Fruit fly (Drosophila melanogaster) whole organism, embryonic: Measurements from ENCODE around the gene Tim17a2.

ENCODE experiments used
- Ada2b ChIP-seq: fragments of 200-800 bp; sonication (Bioruptor generic); IDR thresholded peaks from 2 replicates; pipeline ENCODE4 v1.3.6; 2022; ENCODE audit warnings: missing biosample characterization, missing genetic modification characterization
- Atf6 ChIP-seq: fragments of 200-800 bp; sonication (Bioruptor generic); IDR thresholded peaks from 2 replicates; pipeline ENCODE4 v1.3.6; 2022; ENCODE audit warnings: missing biosample characterization, missing genetic modification characterization
- Bgb ChIP-seq: fragments of 200-800 bp; sonication (Bioruptor generic); IDR thresholded peaks from 2 replicates; pipeline ENCODE4 v1.3.6; 2022; ENCODE audit warnings: missing biosample characterization, missing genetic modification characterization; ENCODE audit not compliant: partially characterized antibody
- Bteb2 ChIP-seq: fragments of 200-800 bp; sonication (Bioruptor generic); optimal IDR thresholded peaks from 2 replicates; lab custom pipeline; 2016; ENCODE audit warnings: missing biosample characterization, missing genetic modification characterization
- CG11247 ChIP-seq: fragments of 200-800 bp; sonication (Bioruptor generic); IDR thresholded peaks from 2 replicates; pipeline ENCODE4 v1.3.6; 2022; ENCODE audit warnings: missing biosample characterization, missing genetic modification characterization
- CG11456 ChIP-seq: fragments of 200-800 bp; sonication (Bioruptor generic); IDR thresholded peaks from 3 replicates; pipeline ENCODE4 v1.3.6; 2022; ENCODE audit warnings: missing biosample characterization, missing genetic modification characterization
- CG12104 ChIP-seq: fragments of 200-800 bp; sonication (Bioruptor generic); optimal IDR thresholded peaks from 3 replicates; lab custom pipeline; 2016; ENCODE audit warnings: missing biosample characterization, missing genetic modification characterization
- CG13775 ChIP-seq: fragments of 200-800 bp; sonication (Bioruptor generic); optimal IDR thresholded peaks from 3 replicates; lab custom pipeline; 2017; ENCODE audit warnings: missing biosample characterization, mild to moderate bottlenecking, missing genetic modification characterization
- CG13894 ChIP-seq: fragments of 200-800 bp; sonication (Bioruptor generic); optimal IDR thresholded peaks from 3 replicates; lab custom pipeline; 2018; ENCODE audit warnings: missing biosample characterization, mild to moderate bottlenecking, missing genetic modification characterization, moderate library complexity
- CG14860 ChIP-seq: fragments of 200-800 bp; sonication (Bioruptor generic); IDR thresholded peaks from 3 replicates; pipeline ENCODE4 v1.3.6; 2022; ENCODE audit warnings: missing biosample characterization, missing genetic modification characterization; ENCODE audit not compliant: partially characterized antibody
- CG16815 ChIP-seq: fragments of 200-800 bp; sonication (Bioruptor generic); optimal IDR thresholded peaks from 3 replicates; lab custom pipeline; 2017; ENCODE audit warnings: missing biosample characterization, mild to moderate bottlenecking, missing genetic modification characterization
- CG2889 ChIP-seq: fragments of 200-800 bp; sonication (Bioruptor generic); IDR thresholded peaks from 3 replicates; pipeline ENCODE4 v1.3.6; 2022; ENCODE audit warnings: missing biosample characterization, missing genetic modification characterization
- CG3065 ChIP-seq: fragments of 200-800 bp; sonication (Bioruptor generic); optimal IDR thresholded peaks from 2 replicates; lab custom pipeline; 2016; ENCODE audit warnings: missing biosample characterization, missing genetic modification characterization
- CG31365 ChIP-seq: fragments of 200-800 bp; sonication (Bioruptor generic); optimal IDR thresholded peaks from 2 replicates; lab custom pipeline; 2018; ENCODE audit warnings: missing biosample characterization, mild to moderate bottlenecking, missing genetic modification characterization
- CG34422 ChIP-seq: fragments of 200-800 bp; sonication (Bioruptor generic); IDR thresholded peaks from 3 replicates; pipeline ENCODE4 v1.3.6; 2022; ENCODE audit warnings: missing biosample characterization, missing genetic modification characterization
- CG6654 ChIP-seq: fragments of 200-800 bp; sonication (Bioruptor generic); optimal IDR thresholded peaks from 2 replicates; lab custom pipeline; 2017; ENCODE audit warnings: missing biosample characterization, mild to moderate bottlenecking, missing genetic modification characterization
- CG7556 ChIP-seq: fragments of 200-800 bp; sonication (Bioruptor generic); optimal IDR thresholded peaks from 2 replicates; lab custom pipeline; 2017; ENCODE audit warnings: missing biosample characterization, mild to moderate bottlenecking, missing genetic modification characterization
- CG7987 ChIP-seq: fragments of 200-800 bp; sonication (Bioruptor generic); optimal IDR thresholded peaks from 2 replicates; lab custom pipeline; 2018; ENCODE audit warnings: missing biosample characterization, mild to moderate bottlenecking, missing genetic modification characterization, moderate library complexity
- Camta ChIP-seq: fragments of 200-800 bp; sonication (Bioruptor generic); optimal IDR thresholded peaks from 2 replicates; lab custom pipeline; 2016; ENCODE audit warnings: missing biosample characterization, missing genetic modification characterization
- ERR ChIP-seq: fragments of 200-800 bp; sonication (Bioruptor generic); optimal IDR thresholded peaks from 2 replicates; lab custom pipeline; 2016; ENCODE audit warnings: missing biosample characterization, missing genetic modification characterization
- Ets97D ChIP-seq: fragments of 200-800 bp; sonication (Bioruptor generic); optimal IDR thresholded peaks from 3 replicates; lab custom pipeline; 2016; ENCODE audit warnings: missing biosample characterization, missing genetic modification characterization
- Fer3 ChIP-seq: fragments of 200-800 bp; sonication (Bioruptor generic); optimal IDR thresholded peaks from 2 replicates; lab custom pipeline; 2018; ENCODE audit warnings: missing biosample characterization, mild to moderate bottlenecking, missing genetic modification characterization, moderate library complexity
- Meics ChIP-seq: fragments of 200-800 bp; sonication (Bioruptor generic); optimal IDR thresholded peaks from 2 replicates; lab custom pipeline; 2017; ENCODE audit warnings: missing biosample characterization, mild to moderate bottlenecking, missing genetic modification characterization
- Nf-YB ChIP-seq: fragments of 200-800 bp; sonication (Bioruptor generic); optimal IDR thresholded peaks from 3 replicates; lab custom pipeline; 2019; ENCODE audit warnings: missing biosample characterization, mild to moderate bottlenecking, missing genetic modification characterization, moderate library complexity
- Ptx1 ChIP-seq: fragments of 200-800 bp; sonication (Bioruptor generic); IDR thresholded peaks from 2 replicates; pipeline ENCODE4 v1.3.6; 2022; ENCODE audit warnings: missing biosample characterization, missing genetic modification characterization
- Taf1 ChIP-seq: fragments of 200-800 bp; sonication (Bioruptor generic); IDR thresholded peaks from 2 replicates; pipeline ENCODE4 v1.3.6; 2022; ENCODE audit warnings: missing biosample characterization, missing genetic modification characterization
- Tbp ChIP-seq: fragments of >200 bp; optimal IDR thresholded peaks from 2 replicates; lab custom pipeline; 2018; ENCODE audit warnings: missing biosample characterization, missing genetic modification characterization
- Vsx1 ChIP-seq: fragments of 200-800 bp; sonication (Bioruptor generic); optimal IDR thresholded peaks from 2 replicates; lab custom pipeline; 2017; ENCODE audit warnings: missing biosample characterization, mild to moderate bottlenecking, missing genetic modification characterization, missing genetic modification reagents
- bcd ChIP-seq: fragments of 200-800 bp; sonication (Bioruptor generic); optimal IDR thresholded peaks from 2 replicates; lab custom pipeline; 2017; ENCODE audit warnings: missing biosample characterization, mild to moderate bottlenecking, missing genetic modification characterization
- chm ChIP-seq: fragments of 200-800 bp; sonication (Bioruptor generic); IDR thresholded peaks from 2 replicates; pipeline ENCODE4 v1.3.6; 2022; ENCODE audit warnings: missing biosample characterization, missing genetic modification characterization
- ems ChIP-seq: fragments of 200-800 bp; sonication (Bioruptor generic); optimal IDR thresholded peaks from 3 replicates; lab custom pipeline; 2016; ENCODE audit warnings: missing biosample characterization, missing genetic modification characterization
- gce ChIP-seq: fragments of 200-800 bp; sonication (Bioruptor generic); IDR thresholded peaks from 3 replicates; pipeline ENCODE4 v1.3.6; 2022; ENCODE audit warnings: missing biosample characterization, missing genetic modification characterization
- gem ChIP-seq: fragments of 200-800 bp; sonication (Bioruptor generic); optimal IDR thresholded peaks from 2 replicates; lab custom pipeline; 2019; ENCODE audit warnings: missing biosample characterization, mild to moderate bottlenecking, missing genetic modification characterization, moderate library complexity
- gsb-n ChIP-seq: fragments of 200-800 bp; sonication (Bioruptor generic); optimal IDR thresholded peaks from 3 replicates; lab custom pipeline; 2018; ENCODE audit warnings: missing biosample characterization, mild to moderate bottlenecking, missing genetic modification characterization
- ham ChIP-seq: fragments of 200-800 bp; sonication (Bioruptor generic); IDR thresholded peaks from 2 replicates; pipeline ENCODE4 v1.3.6; 2022; ENCODE audit warnings: missing biosample characterization, missing genetic modification characterization
- kni ChIP-seq: fragments of 200-800 bp; sonication (Bioruptor generic); optimal IDR thresholded peaks from 3 replicates; lab custom pipeline; 2017; ENCODE audit warnings: mild to moderate bottlenecking, missing biosample characterization, missing genetic modification reagents, missing genetic modification characterization
- lbe ChIP-seq: fragments of 200-800 bp; sonication (Bioruptor generic); optimal IDR thresholded peaks from 2 replicates; lab custom pipeline; 2016; ENCODE audit warnings: missing biosample characterization, mild to moderate bottlenecking, missing genetic modification characterization
- luna ChIP-seq: fragments of 200-800 bp; sonication (Bioruptor generic); optimal IDR thresholded peaks from 2 replicates; lab custom pipeline; 2016; ENCODE audit warnings: missing biosample characterization, missing genetic modification characterization
- maf-S ChIP-seq: fragments of 200-800 bp; sonication (Bioruptor generic); optimal IDR thresholded peaks from 2 replicates; lab custom pipeline; 2016; ENCODE audit warnings: missing biosample characterization, missing genetic modification characterization
- nmo ChIP-seq: fragments of 200-800 bp; sonication (Bioruptor generic); optimal IDR thresholded peaks from 2 replicates; lab custom pipeline; 2018; ENCODE audit warnings: missing biosample characterization, mild to moderate bottlenecking, missing genetic modification characterization, moderate library complexity
- odd ChIP-seq: fragments of 200-800 bp; sonication (Bioruptor generic); optimal IDR thresholded peaks from 2 replicates; lab custom pipeline; 2017; ENCODE audit warnings: missing biosample characterization, mild to moderate bottlenecking, missing genetic modification characterization
- p53 ChIP-seq: fragments of 200-800 bp; sonication (Bioruptor generic); optimal IDR thresholded peaks from 2 replicates; lab custom pipeline; 2016; ENCODE audit warnings: missing biosample characterization, missing genetic modification characterization
- pfk ChIP-seq: fragments of 200-800 bp; sonication (Bioruptor generic); optimal IDR thresholded peaks from 2 replicates; lab custom pipeline; 2018; ENCODE audit warnings: missing biosample characterization, mild to moderate bottlenecking, missing genetic modification characterization, moderate library complexity
- phol ChIP-seq: fragments of 200-800 bp; sonication (Bioruptor generic); optimal IDR thresholded peaks from 3 replicates; lab custom pipeline; 2018; ENCODE audit warnings: missing biosample characterization, mild to moderate bottlenecking, missing genetic modification characterization, moderate library complexity
- pnt ChIP-seq: fragments of 200-800 bp; sonication (Bioruptor generic); optimal IDR thresholded peaks from 3 replicates; lab custom pipeline; 2016; ENCODE audit warnings: missing biosample characterization, missing genetic modification characterization
- ranshi ChIP-seq: fragments of 200-800 bp; sonication (Bioruptor generic); IDR thresholded peaks from 2 replicates; pipeline ENCODE4 v1.3.6; 2022; ENCODE audit warnings: missing biosample characterization, missing genetic modification characterization
- run ChIP-seq: fragments of 200-800 bp; sonication (Bioruptor generic); optimal IDR thresholded peaks from 3 replicates; lab custom pipeline; 2018; ENCODE audit warnings: missing biosample characterization, mild to moderate bottlenecking, missing genetic modification characterization
- sisA ChIP-seq: fragments of 200-800 bp; sonication (Bioruptor generic); IDR thresholded peaks from 2 replicates; pipeline ENCODE4 v1.3.6; 2022; ENCODE audit warnings: missing biosample characterization, missing genetic modification characterization
- sug ChIP-seq: fragments of 200-800 bp; optimal IDR thresholded peaks from 2 replicates; lab custom pipeline; 2019; ENCODE audit warnings: missing biosample characterization, mild to moderate bottlenecking, missing genetic modification characterization, moderate library complexity

Gene Tim17a2

dm6 chr3R:5215334-5216307, 46.9 kb downstream of the Tim17a2 start (continued):
- peak; percentile 84 for TF ChIP-seq Fer3 (tag; lab: Kevin White, UChicago)
- TF ChIP-seq CG13775 (GFP tag; lab: Kevin White, UChicago) = peak; percentile 95
- TF ChIP-seq Ptx1 = peak; percentile 69
- TF ChIP-seq Ets97D (GFP tag; lab: Kevin White, UChicago) = peak; percentile 91
- no peak for TF ChIP-seq CG13894 (tag; lab: Kevin White, UChicago)
- no peak for TF ChIP-seq CG14860 (GFP tag; lab: Robert Waterston, UW)
- TF ChIP-seq ems (GFP tag; lab: Kevin White, UChicago) = peak; percentile 96
- 0 out of 2 replicates have a peak, but pooled peaks have one; percentile 14 for TF ChIP-seq ham
- TF ChIP-seq Meics (GFP tag; lab: Kevin White, UChicago) = peak; percentile 70
- TF ChIP-seq Bgb (GFP tag; lab: Robert Waterston, UW) = no peak
- peak; percentile 79; the same call in 1 of the 2 replicates for TF ChIP-seq Atf6 (GFP tag; lab: Robert Waterston, UW)
- peak; percentile 74 for TF ChIP-seq sug (tag; lab: Kevin White, UChicago)
- no peak for TF ChIP-seq Taf1
- peak; percentile 98 for TF ChIP-seq p53 (GFP tag; lab: Kevin White, UChicago)
- peak; percentile 90 for TF ChIP-seq CG11247 (GFP tag; lab: Robert Waterston, UW)
- TF ChIP-seq odd (GFP tag; lab: Kevin White, UChicago) = peak; percentile 97
- TF ChIP-seq ERR (GFP tag; lab: Kevin White, UChicago) = peak; percentile 96
- peak; percentile 56 for TF ChIP-seq phol
- TF ChIP-seq Camta (GFP tag; lab: Kevin White, UChicago) = peak; percentile 99
- TF ChIP-seq CG3065 (GFP tag; lab: Kevin White, UChicago) = peak; percentile 99
- TF ChIP-seq kni (GFP tag; lab: Kevin White, UChicago) = peak; percentile 100
- TF ChIP-seq nmo = peak; percentile 68
- peak; percentile 80 for TF ChIP-seq CG2889 (GFP tag; lab: Robert Waterston, UW)
- peak; percentile 98 for TF ChIP-seq maf-S (GFP tag; lab: Kevin White, UChicago)
- peak; percentile 87 for TF ChIP-seq Nf-YB (GFP tag; lab: Kevin White, UChicago)
- TF ChIP-seq CG34422 (GFP tag; lab: Robert Waterston, UW) = peak; percentile 82
- peak; percentile 89 for TF ChIP-seq CG11456 (GFP tag; lab: Robert Waterston, UW)
- peak; percentile 99 for TF ChIP-seq gsb-n (tag; lab: Kevin White, UChicago)
- peak; percentile 96 for TF ChIP-seq gem (tag; lab: Kevin White, UChicago)
- TF ChIP-seq chm (GFP tag; lab: Robert Waterston, UW) = peak; percentile 100
- peak; percentile 94 for TF ChIP-seq ranshi (GFP tag; lab: Robert Waterston, UW)
- TF ChIP-seq luna = peak; percentile 11
- peak; percentile 98 for TF ChIP-seq pnt (GFP tag; lab: Kevin White, UChicago)
- peak; percentile 99 for TF ChIP-seq Vsx1 (GFP tag; lab: Kevin White, UChicago)
- TF ChIP-seq sisA (GFP tag; lab: Robert Waterston, UW) = peak; percentile 83
- TF ChIP-seq CG31365 (tag; lab: Kevin White, UChicago) = peak; percentile 92
- TF ChIP-seq gce = peak; percentile 98
- peak; percentile 97 for TF ChIP-seq CG12104 (GFP tag; lab: Kevin White, UChicago)
- TF ChIP-seq CG7987 (GFP tag; lab: Kevin White, UChicago) = peak; percentile 99
- peak; percentile 97 for TF ChIP-seq bcd (GFP tag; lab: Kevin White, UChicago)
- peak; percentile 84 for TF ChIP-seq Bteb2 (GFP tag; lab: Kevin White, UChicago)
- peak; percentile 85 for TF ChIP-seq pfk
- peak; percentile 84 for TF ChIP-seq CG6654 (GFP tag; lab: Kevin White, UChicago)
- TF ChIP-seq Ada2b (GFP tag; lab: Robert Waterston, UW) = peak; percentile 82
- peak; percentile 93 for TF ChIP-seq CG7556 (GFP tag; lab: Kevin White, UChicago)
- peak; percentile 77 for TF ChIP-seq lbe
- TF ChIP-seq Tbp (GFP tag; lab: Kevin White, UChicago) = no peak
- TF ChIP-seq CG16815 = peak; percentile 92
- TF ChIP-seq run (tag; lab: Kevin White, UChicago) = peak; percentile 93
